Fruit fly (Drosophila melanogaster): ENCODE measurements around the gene CG43638.

CG43638 gene

dm6 chr3L:12021903-12022302, 22.5 kb upstream of the CG43638 start:
- peak; percentile 40 for TF ChIP-seq Myc (optimal IDR thresholded peaks at IDR 0.05)
- TF ChIP-seq psq (GFP tag; optimal IDR thresholded peaks at IDR 0.05), result no peak

DNA sequence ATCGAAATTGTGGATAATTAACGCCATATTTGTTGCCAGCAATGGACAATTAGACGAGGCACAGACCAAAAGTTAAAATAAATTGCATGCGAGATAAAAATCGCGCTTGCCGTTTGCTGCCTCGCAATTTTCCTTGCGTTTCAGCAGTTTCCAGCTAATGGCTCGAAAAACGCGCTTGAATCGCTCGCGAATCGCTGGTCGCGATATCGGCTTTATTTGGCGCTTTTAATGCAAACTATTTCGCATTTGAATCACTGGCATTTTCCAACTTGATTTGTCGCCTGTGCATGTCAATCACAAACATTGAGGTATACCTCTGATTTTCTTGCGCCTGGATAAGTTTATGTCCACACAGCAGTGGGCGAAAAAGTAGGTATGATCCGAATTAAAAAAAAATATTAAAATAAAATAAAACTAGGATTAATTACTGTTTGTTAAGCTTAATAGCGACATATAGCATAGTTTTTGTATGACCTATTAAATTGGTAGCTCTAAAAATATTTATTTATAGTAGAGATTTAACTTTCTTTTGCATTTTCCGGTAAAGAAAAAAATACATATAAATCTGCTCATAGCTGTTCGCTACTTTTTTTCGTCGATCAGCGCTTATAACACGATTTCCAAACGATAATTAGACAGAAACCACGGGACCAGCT, 21.1 kb upstream of the CG43638 start:
- TF ChIP-seq CrebA (GFP tag; optimal IDR thresholded peaks at IDR 0.05; ENCODE audit: borderline replicate concordance) (no peak), GATAd (GFP tag; optimal IDR thresholded peaks at IDR 0.05) (no peak), Hr83 (GFP tag; optimal IDR thresholded peaks at IDR 0.05; ENCODE audit: poor library complexity, severe bottlenecking) (no peak), Mio (GFP tag; optimal IDR thresholded peaks at IDR 0.05) (no peak), psq (GFP tag; optimal IDR thresholded peaks at IDR 0.05) (no peak), CG9705 (GFP tag; optimal IDR thresholded peaks at IDR 0.05) (no peak), Vsx2 (GFP tag; optimal IDR thresholded peaks at IDR 0.05; ENCODE audit: partially characterized antibody) (no peak), Hr78 (GFP tag; optimal IDR thresholded peaks at IDR 0.05) (no peak), h (GFP tag; optimal IDR thresholded peaks at IDR 0.05) (no peak), dsf (GFP tag; optimal IDR thresholded peaks at IDR 0.05; ENCODE audit: borderline replicate concordance) (no peak), Jra (GFP tag; optimal IDR thresholded peaks at IDR 0.05) (no peak), tai (GFP tag; optimal IDR thresholded peaks at IDR 0.05) (no peak), sv (GFP tag; optimal IDR thresholded peaks at IDR 0.05) (no peak), OdsH (GFP tag; optimal IDR thresholded peaks at IDR 0.05) (no peak), lola (GFP tag; optimal IDR thresholded peaks at IDR 0.05) (no peak), Dif (GFP tag; optimal IDR thresholded peaks at IDR 0.05; ENCODE audit: partially characterized antibody) (no peak), rgr (GFP tag; optimal IDR thresholded peaks at IDR 0.05) (no peak)

DNA sequence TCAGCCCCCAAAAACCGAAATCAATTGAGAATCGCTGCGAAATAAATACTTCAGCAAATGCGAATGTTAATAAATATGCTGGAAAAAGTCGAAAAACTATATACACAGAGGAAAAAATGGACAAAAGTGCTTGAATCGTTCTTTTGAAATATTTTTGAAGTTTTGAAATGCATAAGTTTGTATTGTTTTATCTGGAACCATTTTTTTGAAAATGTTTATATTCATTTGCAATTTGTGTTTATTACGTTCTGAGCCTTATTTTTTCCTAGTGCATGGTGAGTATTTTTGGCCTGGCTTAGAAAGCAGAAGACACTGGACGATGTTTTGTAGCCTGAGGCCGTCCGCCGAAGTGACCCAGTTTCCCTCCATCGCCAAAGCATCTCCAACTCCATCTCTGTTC, 19.4 kb upstream of the CG43638 start:
- TF ChIP-seq Myc (optimal IDR thresholded peaks at IDR 0.05) (no peak), brk (GFP tag; optimal IDR thresholded peaks at IDR 0.05) (no peak), psq (GFP tag; optimal IDR thresholded peaks at IDR 0.05) (no peak), Dfd (GFP tag; optimal IDR thresholded peaks at IDR 0.05) (no peak), Mio (GFP tag; optimal IDR thresholded peaks at IDR 0.05) (no peak), HLH106 (tag; optimal IDR thresholded peaks at IDR 0.05) (no peak), foxo (GFP tag; optimal IDR thresholded peaks at IDR 0.05) (peak in 1 of 2 experiments; percentile 14), Hr83 (GFP tag; optimal IDR thresholded peaks at IDR 0.05; ENCODE audit: poor library complexity, severe bottlenecking) (no peak), Hnf4 (GFP tag; optimal IDR thresholded peaks at IDR 0.05) (no peak), Jra (GFP tag; optimal IDR thresholded peaks at IDR 0.05) (no peak), tai (GFP tag; optimal IDR thresholded peaks at IDR 0.05) (no peak), fru (GFP tag; optimal IDR thresholded peaks at IDR 0.05) (peak; percentile 16), lola (GFP tag; optimal IDR thresholded peaks at IDR 0.05) (no peak), CrebA (GFP tag; optimal IDR thresholded peaks at IDR 0.05; ENCODE audit: borderline replicate concordance) (no peak), woc (GFP tag; optimal IDR thresholded peaks at IDR 0.05) (no peak), OdsH (GFP tag; optimal IDR thresholded peaks at IDR 0.05) (peak; percentile 11), N (GFP tag; optimal IDR thresholded peaks at IDR 0.05) (no peak), CG9705 (GFP tag; optimal IDR thresholded peaks at IDR 0.05) (no peak), Dif (GFP tag; optimal IDR thresholded peaks at IDR 0.05; ENCODE audit: partially characterized antibody) (no peak), CG32264 (GFP tag; optimal IDR thresholded peaks at IDR 0.05) (no peak), h (GFP tag; optimal IDR thresholded peaks at IDR 0.05) (peak; percentile 10), rgr (GFP tag; optimal IDR thresholded peaks at IDR 0.05) (peak; percentile 17), br (GFP tag; optimal IDR thresholded peaks at IDR 0.05) (no peak), ey (GFP tag; optimal IDR thresholded peaks at IDR 0.05) (no peak), usp (GFP tag; optimal IDR thresholded peaks at IDR 0.05) (no peak), Hr78 (GFP tag; optimal IDR thresholded peaks at IDR 0.05) (no peak), pan (optimal IDR thresholded peaks at IDR 0.05) (no peak), dsf (GFP tag; optimal IDR thresholded peaks at IDR 0.05; ENCODE audit: borderline replicate concordance) (no peak), jim (GFP tag; optimal IDR thresholded peaks at IDR 0.05) (no peak)

- TF ChIP-seq lola (GFP tag; optimal IDR thresholded peaks at IDR 0.05) (no peak), Abd-B (GFP tag; optimal IDR thresholded peaks at IDR 0.05) (no peak), sv (GFP tag; optimal IDR thresholded peaks at IDR 0.05) (no peak), Sp1 (GFP tag; optimal IDR thresholded peaks at IDR 0.05) (no peak), Dfd (GFP tag; optimal IDR thresholded peaks at IDR 0.05) (no peak)
Measured at dm6 chr3L:12027929-12028328, 16.4 kb upstream of the CG43638 start.

Data from whole organism, wandering third instar larva.